Worm (Caenorhabditis elegans) whole organism, dauer: Measurements from ENCODE around the gene ekl-6.

Source experiments
- unc-62 ChIP-seq: sonication (generic microtip); optimal IDR thresholded peaks from 2 replicates; lab custom pipeline; 2017; ENCODE audit warnings: missing biosample characterization, missing genetic modification reagents, missing genetic modification characterization

The ekl-6 gene

ce11 chrIII:10057518-10057917 is 6.7 kb upstream of the ekl-6 start, which contains the start of gene T16G12.4:
Gene T16G12.4, plus strand, starts transcription at chrIII:10057818.
- no peak for TF ChIP-seq unc-62

ce11 chrIII:10059002-10059401 is 5.2 kb upstream of the ekl-6 start, which contains the start of gene T16G12.8:
Gene T16G12.8, plus strand, starts transcription at chrIII:10059302.
- TF ChIP-seq unc-62, result no peak

ce11 chrIII:10060573-10060972 is 3.6 kb upstream of the ekl-6 start, which contains the start of gene T16G12.13:
Gene T16G12.13, plus strand, starts transcription at chrIII:10060865.
- no peak for TF ChIP-seq unc-62

ce11 chrIII:10069278-10069677 is 5.1 kb downstream of the ekl-6 start, which contains the start of gene T16G12.6:
Gene T16G12.6, plus strand, starts transcription at chrIII:10069578.
- TF ChIP-seq unc-62, result no peak

- TF ChIP-seq unc-62, result no peak
Observed at ce11 chrIII:10076042-10076441, 11.8 kb downstream of the ekl-6 start.

- no peak for TF ChIP-seq unc-62
Observed at ce11 chrIII:10078151-10078550, 13.9 kb downstream of the ekl-6 start, which contains the start of gene T16G12.9. Gene T16G12.9, minus strand, starts transcription at chrIII:10078251.

ce11 chrIII:10078784-10079183 is 14.6 kb downstream of the ekl-6 start:
- no peak for TF ChIP-seq unc-62

ce11 chrIII:10083242-10083641 is 19.0 kb downstream of the ekl-6 start, which contains the start of gene T16H12.3:
Gene T16H12.3, minus strand, starts transcription at chrIII:10083292.
- no peak for TF ChIP-seq unc-62

- TF ChIP-seq unc-62, result no peak
Observed at ce11 chrIII:10085103-10085502, 20.9 kb downstream of the ekl-6 start, which contains the start of gene T16H12.13. Gene T16H12.13, plus strand, starts transcription at chrIII:10085403.

ce11 chrIII:10085574-10085973 is 21.4 kb downstream of the ekl-6 start:
- no peak for TF ChIP-seq unc-62

ce11 chrIII:10085983-10086382 is 21.8 kb downstream of the ekl-6 start, which contains the start of gene T16H12.2:
Gene T16H12.2, plus strand, starts transcription at chrIII:10086283.
- TF ChIP-seq unc-62, result no peak

- TF ChIP-seq unc-62, result no peak
Observed at ce11 chrIII:10088508-10088981, 24.3 kb downstream of the ekl-6 start, which contains the start of gene hal-2. Gene hal-2, minus strand, starts transcription at chrIII:10088931.

ce11 chrIII:10090685-10091084 is 26.5 kb downstream of the ekl-6 start, which contains the start of gene gtf-2H2C:
Gene gtf-2H2C, minus strand, starts transcription at chrIII:10090785.
- no peak for TF ChIP-seq unc-62

- TF ChIP-seq unc-62, result no peak
Observed at ce11 chrIII:10093093-10093492, 28.9 kb downstream of the ekl-6 start.

- TF ChIP-seq unc-62, result no peak
Observed at ce11 chrIII:10094538-10094937, 30.3 kb downstream of the ekl-6 start.

ce11 chrIII:10095377-10095776 is 31.2 kb downstream of the ekl-6 start:
- TF ChIP-seq unc-62, result no peak

- no peak for TF ChIP-seq unc-62
Observed at ce11 chrIII:10096525-10096972, 32.3 kb downstream of the ekl-6 start.

- TF ChIP-seq unc-62, result no peak
Observed at ce11 chrIII:10097981-10098380, 33.8 kb downstream of the ekl-6 start, which contains the start of gene spop-1. Gene spop-1, minus strand, starts transcription at chrIII:10098081.
